Worm (Caenorhabditis elegans) whole organism, L1 larva: ENCODE results near the gene cdkr-3.

Experiments
- alr-1 ChIP-seq: fragments of 200-800 bp; sonication (Bioruptor generic); optimal IDR thresholded peaks from 2 replicates; lab custom pipeline; 2018; ENCODE audit warnings: borderline replicate concordance, mild to moderate bottlenecking, missing genetic modification characterization, missing compliant biosample characterization
- ces-1 ChIP-seq: fragments of 150-350 bp; optimal IDR thresholded peaks from 2 replicates; lab custom pipeline; 2014; ENCODE audit warnings: missing biosample characterization, missing genetic modification reagents, missing genetic modification characterization
- egl-27 ChIP-seq, 2 experiments: fragments of 150-350 bp in 1 of 2; sonication (generic microtip); optimal IDR thresholded peaks; 3 replicates each; lab custom pipeline; 2017 to 2018; ENCODE audit warnings: missing biosample characterization in 2 of 2, missing genetic modification characterization in 2 of 2, missing genetic modification reagents in 2 of 2
- elt-3 ChIP-seq, 6 experiments: fragments of 150-350 bp in 1 of 6; sonication (generic microtip); optimal IDR thresholded peaks; 2 replicates each; lab custom pipeline; 2017 to 2018; ENCODE audit warnings: missing biosample characterization in 6 of 6, missing genetic modification characterization in 6 of 6, inconsistent platforms in 1 of 6
- fkh-10 ChIP-seq: sonication (generic microtip); optimal IDR thresholded peaks from 2 replicates; lab custom pipeline; 2017; ENCODE audit warnings: missing biosample characterization, missing genetic modification reagents, missing genetic modification characterization
- lin-15B ChIP-seq: fragments of 150-350 bp; sonication (generic microtip); optimal IDR thresholded peaks from 3 replicates; lab custom pipeline; 2014; ENCODE audit warnings: missing biosample characterization, missing genetic modification characterization
- lin-35 ChIP-seq, 2 experiments: fragments of 150-350 bp; optimal IDR thresholded peaks; 2 replicates each; lab custom pipeline; 2014; ENCODE audit warnings: missing biosample characterization in 2 of 2, missing genetic modification characterization in 2 of 2, missing genetic modification reagents in 2 of 2
- lin-39 ChIP-seq: fragments of 150-350 bp; optimal IDR thresholded peaks from 2 replicates; lab custom pipeline; 2014; ENCODE audit warnings: missing biosample characterization, missing genetic modification reagents, missing genetic modification characterization
- lsy-2 ChIP-seq, 2 experiments: fragments of 150-350 bp; optimal IDR thresholded peaks; 2 replicates each; lab custom pipeline; 2014; ENCODE audit warnings: missing biosample characterization in 2 of 2, missing genetic modification characterization in 2 of 2
- nhr-237 ChIP-seq: fragments of 150-350 bp; optimal IDR thresholded peaks from 2 replicates; lab custom pipeline; 2014; ENCODE audit warnings: missing biosample characterization, missing genetic modification characterization
- nhr-77 ChIP-seq: fragments of 150-350 bp; optimal IDR thresholded peaks from 2 replicates; lab custom pipeline; 2014; ENCODE audit warnings: missing biosample characterization, missing genetic modification characterization
- rnt-1 ChIP-seq: sonication (generic microtip); optimal IDR thresholded peaks from 2 replicates; lab custom pipeline; 2016; ENCODE audit warnings: mild to moderate bottlenecking, missing genetic modification characterization, moderate library complexity, missing compliant biosample characterization
- sptf-1 ChIP-seq: fragments of 150-350 bp; optimal IDR thresholded peaks from 2 replicates; lab custom pipeline; 2014; ENCODE audit warnings: missing biosample characterization, missing genetic modification characterization
- tlp-1 ChIP-seq: fragments of 150-350 bp; optimal IDR thresholded peaks from 2 replicates; lab custom pipeline; 2014; ENCODE audit warnings: missing biosample characterization, missing genetic modification characterization

DNA sequence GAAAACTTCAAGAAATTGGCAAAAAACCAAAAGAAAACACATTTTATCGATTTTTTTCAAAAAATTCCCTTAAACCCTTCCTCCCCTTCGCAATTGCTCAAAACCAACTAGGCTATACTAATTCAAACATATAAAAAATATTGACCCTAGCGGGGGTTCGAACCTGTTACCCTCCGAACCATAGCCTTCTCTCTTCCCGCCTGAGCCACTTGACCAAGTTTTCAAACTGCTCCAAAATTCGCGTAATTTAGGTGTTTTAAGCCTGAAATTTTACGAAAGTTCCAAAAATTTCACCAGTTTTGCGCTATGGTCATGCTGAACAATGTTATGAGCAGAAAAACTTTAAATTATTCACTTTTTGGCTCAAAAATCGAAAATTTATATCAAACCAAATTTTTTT is 35.5 kb upstream of the cdkr-3 start:
- TF ChIP-seq nhr-237 (tag; lab: Kevin White, UChicago) (no peak), lin-35 (GFP tag; optimal IDR thresholded peaks at IDR 0.05; lab: Kevin White, UChicago) (no peak), tlp-1 (tag; lab: Kevin White, UChicago) (no peak), nhr-77 (tag; lab: Kevin White, UChicago) (no peak), lin-39 (tag; lab: Kevin White, UChicago) (no peak), alr-1 (no peak), elt-3 (tag; optimal IDR thresholded peaks at IDR 0.05; lab: Kevin White, UChicago) (no peak), fkh-10 (GFP tag; lab: Kevin White, UChicago) (no peak), rnt-1 (no peak), egl-27 (tag; optimal IDR thresholded peaks at IDR 0.05; lab: Kevin White, UChicago) (no peak), sptf-1 (tag; lab: Kevin White, UChicago) (no peak), lsy-2 (tag; optimal IDR thresholded peaks at IDR 0.05; lab: Kevin White, UChicago) (no peak), ces-1 (GFP tag; lab: Kevin White, UChicago) (no peak), lin-15B (tag; lab: Kevin White, UChicago) (no peak)
